Worm (Caenorhabditis elegans): ENCODE results near the gene frpr-6.

The frpr-6 gene

ce11 chrV:9078815-9079525 is 22.0 kb downstream of the frpr-6 start (continued):
- TF ChIP-seq ama-1 (optimal IDR thresholded peaks at IDR 0.05) (no peak), ama-1 (GFP tag; optimal IDR thresholded peaks at IDR 0.05) (no peak), ccch-3 (GFP tag; optimal IDR thresholded peaks at IDR 0.05) (no peak), F23B12.7 (tag; optimal IDR thresholded peaks at IDR 0.05; ENCODE audit: insufficient read depth) (no peak), cebp-1 (GFP tag; IDR thresholded peaks at IDR 0.05) (no peak), cebp-1 (tag; optimal IDR thresholded peaks at IDR 0.05) (peak; percentile 63), lir-1 (GFP tag; conservative IDR thresholded peaks at IDR 0.05) (no peak), ztf-6 (GFP tag; IDR thresholded peaks at IDR 0.05) (no peak), hlh-12 (tag; optimal IDR thresholded peaks at IDR 0.05) (no peak), hmg-20 (GFP tag; IDR thresholded peaks at IDR 0.05) (no peak), mes-4 (tag; optimal IDR thresholded peaks at IDR 0.05) (no peak), mel-28 (tag; optimal IDR thresholded peaks at IDR 0.05; ENCODE audit: borderline replicate concordance) (no peak), ceh-58 (GFP tag; IDR thresholded peaks at IDR 0.05) (no peak), lag-1 (GFP tag; IDR thresholded peaks at IDR 0.05) (no peak), F10E7.11 (tag; optimal IDR thresholded peaks at IDR 0.05) (no peak), ceh-91 (GFP tag; IDR thresholded peaks at IDR 0.05) (no peak), snpc-1.1 (tag; optimal IDR thresholded peaks at IDR 0.05; ENCODE audit: insufficient read depth) (no peak), B0336.3 (GFP tag; IDR thresholded peaks at IDR 0.05) (0 out of 2 replicates have a peak, but pooled peaks have one; percentile 22), Y67H2A.10 (GFP tag; conservative IDR thresholded peaks at IDR 0.05) (no peak), snpc-1.3 (tag; optimal IDR thresholded peaks at IDR 0.05; ENCODE audit: insufficient read depth) (no peak), dox-1 (GFP tag; IDR thresholded peaks at IDR 0.05) (peak; percentile 49; the same call in 1 of the 2 replicates), Y79H2A.3 (GFP tag; conservative IDR thresholded peaks at IDR 0.05) (no peak), nhr-80 (tag; optimal IDR thresholded peaks at IDR 0.05) (peak; percentile 88)

- TF ChIP-seq F57A8.1 (GFP tag; optimal IDR thresholded peaks at IDR 0.05) (no peak), cebp-1 (GFP tag; IDR thresholded peaks at IDR 0.05) (no peak), cebp-1 (tag; optimal IDR thresholded peaks at IDR 0.05) (peak; percentile 42)
Observed at ce11 chrV:9078067-9078581, 22.8 kb downstream of the frpr-6 start.

ce11 chrV:9076273-9076672 is 24.7 kb downstream of the frpr-6 start, which contains the start of gene T27E4.7:
TSS of gene T27E4.7 (minus strand) at chrV:9076322.
- no peak for TF ChIP-seq fkh-3 (tag; optimal IDR thresholded peaks at IDR 0.05)
- TF ChIP-seq B0035.1 (tag; optimal IDR thresholded peaks at IDR 0.05): no peak
- TF ChIP-seq snpc-1.3 (tag; optimal IDR thresholded peaks at IDR 0.05; ENCODE audit: insufficient read depth): no peak
- TF ChIP-seq K12H6.12 (tag; optimal IDR thresholded peaks at IDR 0.05): no peak
- no peak for TF ChIP-seq tbx-9 (tag; optimal IDR thresholded peaks at IDR 0.05; ENCODE audit: borderline replicate concordance)
- no peak for TF ChIP-seq egl-44 (GFP tag; IDR thresholded peaks at IDR 0.05)
- TF ChIP-seq snpc-1.1 (tag; optimal IDR thresholded peaks at IDR 0.05; ENCODE audit: insufficient read depth): no peak
- no peak for TF ChIP-seq dox-1 (GFP tag; IDR thresholded peaks at IDR 0.05)
- no peak for TF ChIP-seq attf-3 (GFP tag; conservative IDR thresholded peaks at IDR 0.05)
- TF ChIP-seq B0261.1 (tag; optimal IDR thresholded peaks at IDR 0.05): no peak

- TF ChIP-seq B0019.2 (GFP tag; conservative IDR thresholded peaks at IDR 0.05) (no peak), F52B5.7 (tag; optimal IDR thresholded peaks at IDR 0.05) (no peak), tbx-9 (tag; optimal IDR thresholded peaks at IDR 0.05; ENCODE audit: borderline replicate concordance) (no peak), repo-1 (tag; optimal IDR thresholded peaks at IDR 0.05) (no peak), lsl-1 (GFP tag; optimal IDR thresholded peaks at IDR 0.05) (no peak), efl-1 (GFP tag; optimal IDR thresholded peaks at IDR 0.05) (no peak), B0261.1 (tag; optimal IDR thresholded peaks at IDR 0.05) (no peak), somi-1 (GFP tag; optimal IDR thresholded peaks at IDR 0.05) (no peak), ztf-28 (GFP tag; IDR thresholded peaks at IDR 0.05) (no peak)
Observed at ce11 chrV:9075827-9076226, 25.1 kb downstream of the frpr-6 start.
